Worm (Caenorhabditis elegans) whole organism, L4 larva: Measurements from ENCODE around the gene C28D4.5.

ENCODE experiments used
- ZK546.5 ChIP-seq, 2 experiments: sonication (generic microtip); optimal IDR thresholded peaks; 2 replicates each; lab custom pipeline; 2017; ENCODE audit warnings: missing biosample characterization in 2 of 2, missing genetic modification characterization in 2 of 2
- ceh-28 ChIP-seq: fragments of 150-350 bp; optimal IDR thresholded peaks from 2 replicates; lab custom pipeline; 2014; ENCODE audit warnings: missing biosample characterization, missing genetic modification reagents, missing genetic modification characterization
- ceh-82 ChIP-seq: sonication (generic microtip); optimal IDR thresholded peaks from 2 replicates; lab custom pipeline; 2017; ENCODE audit warnings: missing biosample characterization, missing genetic modification characterization
- ctbp-1 ChIP-seq: fragments of 200-800 bp; sonication (Bioruptor generic); IDR thresholded peaks from 2 replicates; pipeline ENCODE4 v1.3.6; 2022; ENCODE audit warnings: missing genetic modification reagents, missing genetic modification characterization, missing compliant biosample characterization
- hlh-30 ChIP-seq: sonication (generic microtip); optimal IDR thresholded peaks from 2 replicates; lab custom pipeline; 2017; ENCODE audit warnings: antibody characterized with exemption, mild to moderate bottlenecking, missing genetic modification characterization, missing compliant biosample characterization; ENCODE audit not compliant: insufficient read depth
- jun-1 ChIP-seq: fragments of 150-350 bp; optimal IDR thresholded peaks from 2 replicates; lab custom pipeline; 2014; ENCODE audit warnings: missing biosample characterization, missing genetic modification reagents, missing genetic modification characterization
- mdl-1 ChIP-seq, 2 experiments: fragments of 150-350 bp in 1 of 2; sonication (generic microtip) in 1 of 2; optimal IDR thresholded peaks; 2 replicates each; lab custom pipeline; 2014 to 2017; ENCODE audit warnings: missing biosample characterization in 2 of 2, missing genetic modification characterization in 2 of 2
- nhr-25 ChIP-seq: sonication (generic microtip); optimal IDR thresholded peaks from 2 replicates; lab custom pipeline; 2017; ENCODE audit warnings: missing genetic modification characterization, mild to moderate bottlenecking, missing compliant biosample characterization, antibody characterized with exemption, moderate library complexity, borderline replicate concordance; ENCODE audit not compliant: insufficient read depth
- nhr-42 ChIP-seq: fragments of 200-800 bp; sonication (Bioruptor generic); IDR thresholded peaks from 2 replicates; pipeline ENCODE4 v1.3.6; 2022; ENCODE audit warnings: missing genetic modification characterization, missing compliant biosample characterization
- nhr-6 ChIP-seq: fragments of 150-350 bp; optimal IDR thresholded peaks from 2 replicates; lab custom pipeline; 2014; ENCODE audit warnings: missing biosample characterization, missing genetic modification characterization
- pha-4 ChIP-seq, 2 experiments: fragments of 150-350 bp in 1 of 2; fragments of 200-800 bp in 1 of 2; sonication (Bioruptor generic) in 1 of 2; IDR thresholded peaks in 1 of 2; optimal IDR thresholded peaks in 1 of 2; 2 replicates each; pipeline versions ENCODE4 v1.3.6 to Lab custom; 2014 to 2022; ENCODE audit warnings: missing genetic modification characterization in 2 of 2, missing genetic modification reagents in 2 of 2, missing biosample characterization in 1 of 2, missing compliant biosample characterization in 1 of 2
- pqm-1 ChIP-seq: sonication (generic microtip); optimal IDR thresholded peaks from 2 replicates; lab custom pipeline; 2017; ENCODE audit warnings: missing biosample characterization, missing genetic modification characterization
- skn-1 ChIP-seq: fragments of 150-350 bp; optimal IDR thresholded peaks from 2 replicates; lab custom pipeline; 2014; ENCODE audit warnings: missing biosample characterization, missing genetic modification characterization
- snpc-4 ChIP-seq: fragments of 150-350 bp; optimal IDR thresholded peaks from 2 replicates; lab custom pipeline; 2014; ENCODE audit warnings: missing biosample characterization, missing genetic modification characterization

DNA sequence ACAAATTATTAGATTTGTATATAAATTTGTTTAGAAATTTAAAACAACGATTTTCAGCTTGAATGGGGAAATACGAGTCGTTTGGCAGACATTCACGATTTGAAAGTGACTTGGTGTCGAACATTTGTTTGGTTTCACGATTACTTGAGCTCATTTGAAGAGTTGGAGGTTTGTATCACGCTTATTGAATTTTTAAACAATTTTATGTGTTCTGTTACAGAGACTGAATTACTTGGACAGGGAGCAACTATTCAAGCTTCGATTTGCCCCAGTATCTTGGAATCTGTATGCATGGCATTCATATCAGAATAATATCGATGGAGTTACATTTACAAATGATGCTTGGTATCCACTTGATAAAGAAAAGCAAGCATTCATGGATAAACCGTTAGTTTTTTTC, 19.4 kb downstream of the C28D4.5 start:
- TF ChIP-seq pha-4 (GFP tag; IDR thresholded peaks at IDR 0.05; lab: Robert Waterston, UW): no peak
- TF ChIP-seq pha-4 (tag; optimal IDR thresholded peaks at IDR 0.05; lab: Kevin White, UChicago): no peak
- no peak for TF ChIP-seq ctbp-1 (GFP tag; lab: Robert Waterston, UW)
- TF ChIP-seq mdl-1 (tag; optimal IDR thresholded peaks at IDR 0.05; lab: Kevin White, UChicago): no peak
- no peak for TF ChIP-seq pqm-1 (tag; lab: Kevin White, UChicago)
- no peak for TF ChIP-seq skn-1 (tag; lab: Kevin White, UChicago)
- no peak for TF ChIP-seq ceh-82 (tag; lab: Kevin White, UChicago)
- TF ChIP-seq snpc-4 (tag; lab: Kevin White, UChicago): no peak
- TF ChIP-seq jun-1 (tag; lab: Kevin White, UChicago): no peak
- no peak for TF ChIP-seq hlh-30
- TF ChIP-seq nhr-25: no peak
- no peak for TF ChIP-seq ceh-28 (tag; lab: Kevin White, UChicago)
- no peak for TF ChIP-seq nhr-42 (GFP tag; lab: Robert Waterston, UW)
- TF ChIP-seq ZK546.5 (tag; optimal IDR thresholded peaks at IDR 0.05; lab: Kevin White, UChicago): no peak
- no peak for TF ChIP-seq nhr-6 (tag; lab: Kevin White, UChicago)
